Fruit fly (Drosophila melanogaster) whole organism, pupa: Measurements from ENCODE around the gene hang.

Experiments used
- CG12605 ChIP-seq: fragments of 200-800 bp; sonication (Bioruptor generic); IDR thresholded peaks from 2 replicates; pipeline ENCODE4 v1.3.6; 2022; ENCODE audit warnings: missing biosample characterization, missing genetic modification characterization
- CG14655 ChIP-seq: fragments of 200-800 bp; sonication (Bioruptor generic); optimal IDR thresholded peaks from 3 replicates; lab custom pipeline; 2017; ENCODE audit warnings: mild to moderate bottlenecking, missing biosample characterization, missing genetic modification reagents, missing genetic modification characterization
- CG17806 ChIP-seq: fragments of 200-800 bp; sonication (Bioruptor generic); optimal IDR thresholded peaks from 2 replicates; lab custom pipeline; 2018; ENCODE audit warnings: missing biosample characterization, mild to moderate bottlenecking, missing genetic modification characterization, moderate library complexity
- CG32121 ChIP-seq: fragments of 200-800 bp; sonication (Bioruptor generic); IDR thresholded peaks from 2 replicates; pipeline ENCODE4 v1.3.6; 2022; ENCODE audit warnings: missing biosample characterization, missing genetic modification characterization
- CG8159 ChIP-seq: fragments of 200-800 bp; sonication (Bioruptor generic); optimal IDR thresholded peaks from 3 replicates; lab custom pipeline; 2018; ENCODE audit warnings: missing biosample characterization, mild to moderate bottlenecking, missing genetic modification characterization, moderate library complexity
- CG8301 ChIP-seq: fragments of 200-800 bp; sonication (Bioruptor generic); optimal IDR thresholded peaks from 2 replicates; lab custom pipeline; 2018; ENCODE audit warnings: missing biosample characterization, mild to moderate bottlenecking, missing genetic modification characterization
- CG9948 ChIP-seq: fragments of 200-800 bp; sonication (Bioruptor generic); optimal IDR thresholded peaks from 2 replicates; lab custom pipeline; 2018; ENCODE audit warnings: missing biosample characterization, mild to moderate bottlenecking, missing genetic modification characterization, moderate library complexity
- EcR ChIP-seq: fragments of 200-800 bp; sonication (Bioruptor generic); optimal IDR thresholded peaks from 3 replicates; lab custom pipeline; 2019; ENCODE audit warnings: missing biosample characterization, missing genetic modification characterization, mild to moderate bottlenecking, moderate library complexity, missing genetic modification reagents
- fd96Ca ChIP-seq: fragments of 200-800 bp; sonication (Bioruptor generic); IDR thresholded peaks from 3 replicates; pipeline ENCODE4 v1.3.6; 2022; ENCODE audit warnings: missing biosample characterization, missing genetic modification characterization
- gl ChIP-seq: fragments of 200-800 bp; sonication (Bioruptor generic); optimal IDR thresholded peaks from 2 replicates; lab custom pipeline; 2018; ENCODE audit warnings: missing biosample characterization, mild to moderate bottlenecking, missing genetic modification characterization
- rn ChIP-seq: fragments of 200-800 bp; sonication (Bioruptor generic); IDR thresholded peaks from 2 replicates; pipeline ENCODE4 v1.3.6; 2022; ENCODE audit warnings: missing biosample characterization, missing genetic modification characterization

- TF ChIP-seq CG9948 (tag; lab: Kevin White, UChicago) (no peak), EcR (GFP tag; lab: Kevin White, UChicago) (peak; percentile 56), gl (tag; lab: Kevin White, UChicago) (no peak), CG8159 (tag; lab: Kevin White, UChicago) (no peak), CG17806 (no peak), rn (GFP tag; lab: Robert Waterston, UW) (no peak), CG14655 (GFP tag; lab: Kevin White, UChicago) (no peak), fd96Ca (GFP tag; lab: Robert Waterston, UW) (no peak), CG32121 (GFP tag; lab: Robert Waterston, UW) (no peak), CG12605 (GFP tag; lab: Robert Waterston, UW) (no peak), CG8301 (tag; lab: Kevin White, UChicago) (no peak)
Measured at dm6 chrX:16420878-16421277, 1.8 kb upstream of the hang start.
